ENCODE assay signal across 3 fruit fly cellular contexts in the genomic region with DNA sequence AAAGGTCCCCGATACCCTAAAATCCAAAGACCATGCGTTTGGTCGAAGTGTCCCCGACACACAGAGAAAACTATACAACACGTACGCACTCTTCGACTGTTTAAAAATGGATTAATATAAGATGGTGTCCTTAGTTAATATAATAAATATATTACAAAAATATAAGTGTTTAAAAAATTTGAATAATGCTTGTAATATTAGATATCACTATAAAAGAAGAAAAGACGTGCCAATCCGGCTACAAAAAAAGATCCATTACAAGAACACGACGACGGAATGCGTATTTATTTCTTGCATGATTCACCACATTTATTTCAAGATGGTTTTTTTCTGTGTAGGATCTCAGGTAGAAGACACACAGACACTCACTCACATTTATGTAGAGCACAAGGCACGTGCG.
TF ChIP-seq lines count a peak whose summit lies in the region.

No protein-coding gene starts in this region.

- TF ChIP-seq CTCF in whole organism, embryonic (GFP tag; optimal IDR thresholded peaks at IDR 0.05; lab: Kevin White, UChicago): no peak

TF ChIP-seq in whole organism, embryonic, 481 proteins besides CTCF, POLR2A, EP300 and RAD21 (continues in another document):
- TF ChIP-seq Ssrp (tag; optimal IDR thresholded peaks at IDR 0.05; lab: Kevin White, UChicago): peak; percentile 34
- no peak for TF ChIP-seq BtbVII (GFP tag; optimal IDR thresholded peaks at IDR 0.05; lab: Kevin White, UChicago)
- TF ChIP-seq insv (GFP tag; optimal IDR thresholded peaks at IDR 0.05; lab: Kevin White, UChicago): no peak
- TF ChIP-seq CG10267 (tag; optimal IDR thresholded peaks at IDR 0.05; lab: Kevin White, UChicago): peak; percentile 68
- TF ChIP-seq ac (GFP tag; optimal IDR thresholded peaks at IDR 0.05; lab: Kevin White, UChicago): peak; percentile 66
- TF ChIP-seq lilli (GFP tag; optimal IDR thresholded peaks at IDR 0.05; lab: Kevin White, UChicago): no peak
- TF ChIP-seq pho (GFP tag; optimal IDR thresholded peaks at IDR 0.05; lab: Kevin White, UChicago): no peak
- TF ChIP-seq tgo (GFP tag; IDR thresholded peaks at IDR 0.05; lab: Robert Waterston, UW): no peak
- TF ChIP-seq ab (GFP tag; optimal IDR thresholded peaks at IDR 0.05; lab: Kevin White, UChicago): no peak
- no peak for TF ChIP-seq Nf-YC (tag; optimal IDR thresholded peaks at IDR 0.05; lab: Kevin White, UChicago)
- TF ChIP-seq Trl (optimal IDR thresholded peaks at IDR 0.05; lab: Kevin White, UChicago): no peak
- no peak for TF ChIP-seq Trl (GFP tag; optimal IDR thresholded peaks at IDR 0.05; lab: Kevin White, UChicago)
- peak; percentile 10 for TF ChIP-seq Usf (GFP tag; optimal IDR thresholded peaks at IDR 0.05; lab: Kevin White, UChicago)
- TF ChIP-seq HLHmδ (GFP tag; optimal IDR thresholded peaks at IDR 0.05; lab: Kevin White, UChicago): peak; percentile 33
- no peak for TF ChIP-seq CG30020 (tag; optimal IDR thresholded peaks at IDR 0.05; lab: Kevin White, UChicago)
- TF ChIP-seq CG15073 (GFP tag; optimal IDR thresholded peaks at IDR 0.05; lab: Kevin White, UChicago): no peak
- TF ChIP-seq nerfin-1 (tag; optimal IDR thresholded peaks at IDR 0.05; lab: Kevin White, UChicago): peak; percentile 21
- no peak for TF ChIP-seq Dbx (GFP tag; IDR thresholded peaks at IDR 0.05; lab: Robert Waterston, UW)
- TF ChIP-seq CG10959 (GFP tag; IDR thresholded peaks at IDR 0.05; lab: Robert Waterston, UW): 0 out of 2 replicates have a peak, but pooled peaks have one; percentile 39
- no peak for TF ChIP-seq CG12744 (GFP tag; optimal IDR thresholded peaks at IDR 0.05; lab: Kevin White, UChicago)
- peak; percentile 11 for TF ChIP-seq stwl (tag; optimal IDR thresholded peaks at IDR 0.05; lab: Kevin White, UChicago)
- TF ChIP-seq knrl (GFP tag; IDR thresholded peaks at IDR 0.05; lab: Robert Waterston, UW; ENCODE audit: partially characterized antibody): no peak
- TF ChIP-seq Dp (GFP tag; optimal IDR thresholded peaks at IDR 0.05; lab: Kevin White, UChicago): no peak
- TF ChIP-seq sqz (GFP tag; optimal IDR thresholded peaks at IDR 0.05; lab: Kevin White, UChicago): peak; percentile 18
- no peak for TF ChIP-seq tx (GFP tag; optimal IDR thresholded peaks at IDR 0.05; lab: Kevin White, UChicago)
- no peak for TF ChIP-seq dpn (GFP tag; optimal IDR thresholded peaks at IDR 0.05; lab: Kevin White, UChicago)
- TF ChIP-seq CG33557 (GFP tag; optimal IDR thresholded peaks at IDR 0.05; lab: Kevin White, UChicago): peak; percentile 76
- peak; percentile 8 for TF ChIP-seq CG30431 (GFP tag; optimal IDR thresholded peaks at IDR 0.05; lab: Kevin White, UChicago)
- no peak for TF ChIP-seq CG10321 (GFP tag; IDR thresholded peaks at IDR 0.05; lab: Robert Waterston, UW)

TF ChIP-seq in whole organism, prepupa, 60 proteins besides CTCF, POLR2A, EP300 and RAD21:
- peak; percentile 57 for TF ChIP-seq svp (GFP tag; lab: Kevin White, UChicago)
- TF ChIP-seq CG11902 (GFP tag; optimal IDR thresholded peaks at IDR 0.05; lab: Kevin White, UChicago): no peak
- TF ChIP-seq CG10631 (GFP tag; optimal IDR thresholded peaks at IDR 0.05; lab: Kevin White, UChicago): no peak
- no peak for TF ChIP-seq Sox15 (GFP tag; optimal IDR thresholded peaks at IDR 0.05; lab: Kevin White, UChicago)
- no peak for TF ChIP-seq ss (GFP tag; optimal IDR thresholded peaks at IDR 0.05; lab: Kevin White, UChicago)
- TF ChIP-seq Blimp-1 (GFP tag; optimal IDR thresholded peaks at IDR 0.05; lab: Kevin White, UChicago): no peak
- TF ChIP-seq esn (GFP tag; optimal IDR thresholded peaks at IDR 0.05; lab: Kevin White, UChicago): no peak
- no peak for TF ChIP-seq CG8119 (GFP tag; IDR thresholded peaks at IDR 0.05; lab: Robert Waterston, UW)
- no peak for TF ChIP-seq CG3032 (tag; optimal IDR thresholded peaks at IDR 0.05; lab: Kevin White, UChicago)
- TF ChIP-seq Met (GFP tag; optimal IDR thresholded peaks at IDR 0.05; lab: Kevin White, UChicago): no peak
- no peak for TF ChIP-seq Eip75B (GFP tag; optimal IDR thresholded peaks at IDR 0.05; lab: Kevin White, UChicago)
- TF ChIP-seq Eip78C (GFP tag; lab: Kevin White, UChicago): peak; percentile 31
- no peak for TF ChIP-seq Gug (GFP tag; IDR thresholded peaks at IDR 0.05; lab: Robert Waterston, UW)
- TF ChIP-seq topi (GFP tag; optimal IDR thresholded peaks at IDR 0.05; lab: Kevin White, UChicago): no peak
- no peak for TF ChIP-seq Eip93F (GFP tag; optimal IDR thresholded peaks at IDR 0.05; lab: Kevin White, UChicago)
- no peak for TF ChIP-seq fd59A (GFP tag; optimal IDR thresholded peaks at IDR 0.05; lab: Kevin White, UChicago)

TF ChIP-seq in whole organism, wandering third instar larva, 38 proteins besides CTCF, POLR2A, EP300 and RAD21:
- TF ChIP-seq h (GFP tag; optimal IDR thresholded peaks at IDR 0.05; lab: Kevin White, UChicago) (no peak), foxo (GFP tag; optimal IDR thresholded peaks at IDR 0.05; lab: Kevin White, UChicago) (peak in 1 of 2 experiments; percentile 33), psq (GFP tag; optimal IDR thresholded peaks at IDR 0.05; lab: Kevin White, UChicago) (peak; percentile 3), Mio (GFP tag; optimal IDR thresholded peaks at IDR 0.05; lab: Kevin White, UChicago) (no peak)
